Worm (Caenorhabditis elegans) whole organism, late embryonic: ENCODE measurements around the gene T05A8.7.

Experiments used
- C38D4.7 ChIP-seq: fragments of 200-800 bp; sonication (Bioruptor generic); optimal IDR thresholded peaks from 2 replicates; lab custom pipeline; 2018; ENCODE audit warnings: mild to moderate bottlenecking, missing genetic modification characterization, moderate library complexity, missing compliant biosample characterization
- K09A11.1 ChIP-seq: sonication (generic microtip); optimal IDR thresholded peaks from 2 replicates; lab custom pipeline; 2017; ENCODE audit warnings: antibody characterized with exemption, mild to moderate bottlenecking, missing genetic modification characterization, missing compliant biosample characterization; ENCODE audit not compliant: insufficient read depth
- ama-1 ChIP-seq: fragments of 150-350 bp; optimal IDR thresholded peaks from 2 replicates; lab custom pipeline; 2014
- ceh-19 ChIP-seq: fragments of 200-800 bp; sonication (Bioruptor generic); optimal IDR thresholded peaks from 2 replicates; lab custom pipeline; 2018; ENCODE audit warnings: mild to moderate bottlenecking, missing genetic modification characterization, missing compliant biosample characterization
- ceh-2 ChIP-seq: sonication (generic microtip); optimal IDR thresholded peaks from 2 replicates; lab custom pipeline; 2016; ENCODE audit warnings: missing genotype, missing genetic modification characterization, missing compliant biosample characterization
- ceh-34 ChIP-seq: sonication (generic microtip); optimal IDR thresholded peaks from 2 replicates; lab custom pipeline; 2016; ENCODE audit warnings: mild to moderate bottlenecking, missing genetic modification characterization, missing compliant biosample characterization
- ceh-45 ChIP-seq: fragments of 200-800 bp; sonication (Bioruptor generic); IDR thresholded peaks from 2 replicates; pipeline ENCODE4 v1.3.6; 2022; ENCODE audit warnings: missing genetic modification reagents, missing genetic modification characterization, missing compliant biosample characterization
- ceh-6 ChIP-seq: fragments of 200-800 bp; sonication (Bioruptor generic); optimal IDR thresholded peaks from 2 replicates; lab custom pipeline; 2018; ENCODE audit warnings: mild to moderate bottlenecking, missing genetic modification characterization, missing compliant biosample characterization
- ceh-9 ChIP-seq: sonication (generic microtip); optimal IDR thresholded peaks from 2 replicates; lab custom pipeline; 2016; ENCODE audit warnings: mild to moderate bottlenecking, missing genetic modification characterization, inconsistent platforms, missing compliant biosample characterization
- elt-2 ChIP-seq: sonication (generic microtip); optimal IDR thresholded peaks from 2 replicates; lab custom pipeline; 2016; ENCODE audit warnings: missing genetic modification reagents, missing genetic modification characterization, missing compliant biosample characterization
- fax-1 ChIP-seq: sonication (generic microtip); optimal IDR thresholded peaks from 2 replicates; lab custom pipeline; 2016; ENCODE audit warnings: missing genotype, missing genetic modification characterization, missing compliant biosample characterization
- fkh-6 ChIP-seq: sonication (generic microtip); optimal IDR thresholded peaks from 2 replicates; lab custom pipeline; 2016; ENCODE audit warnings: missing genetic modification characterization, missing compliant biosample characterization
- hlh-30 ChIP-seq: sonication (generic microtip); optimal IDR thresholded peaks from 2 replicates; lab custom pipeline; 2017; ENCODE audit warnings: antibody characterized with exemption, missing genetic modification characterization, missing compliant biosample characterization; ENCODE audit not compliant: insufficient read depth
- hlh-8 ChIP-seq: sonication (generic microtip); optimal IDR thresholded peaks from 2 replicates; lab custom pipeline; 2016; ENCODE audit warnings: missing genotype, missing genetic modification characterization, missing compliant biosample characterization
- lim-6 ChIP-seq: sonication (generic microtip); optimal IDR thresholded peaks from 2 replicates; lab custom pipeline; 2016; ENCODE audit warnings: missing genetic modification characterization, missing compliant biosample characterization
- mec-3 ChIP-seq: sonication (generic microtip); optimal IDR thresholded peaks from 2 replicates; lab custom pipeline; 2016; ENCODE audit warnings: borderline replicate concordance, missing genetic modification characterization, missing compliant biosample characterization
- odd-2 ChIP-seq: sonication (generic microtip); optimal IDR thresholded peaks from 2 replicates; lab custom pipeline; 2017; ENCODE audit warnings: antibody characterized with exemption, mild to moderate bottlenecking, missing genetic modification characterization, missing compliant biosample characterization
- pag-3 ChIP-seq: sonication (generic microtip); optimal IDR thresholded peaks from 2 replicates; lab custom pipeline; 2016; ENCODE audit warnings: missing compliant biosample characterization, missing genetic modification characterization, borderline replicate concordance
- pat-9 ChIP-seq: fragments of 200-800 bp; sonication (Bioruptor generic); optimal IDR thresholded peaks from 2 replicates; lab custom pipeline; 2018; ENCODE audit warnings: mild to moderate bottlenecking, missing genetic modification characterization, moderate library complexity, missing compliant biosample characterization
- pax-1 ChIP-seq: fragments of 150-350 bp; optimal IDR thresholded peaks from 2 replicates; lab custom pipeline; 2014; ENCODE audit warnings: missing biosample characterization, missing genetic modification characterization
- pha-4 ChIP-seq: fragments of 150-350 bp; optimal IDR thresholded peaks from 2 replicates; lab custom pipeline; 2018; ENCODE audit warnings: missing biosample characterization, missing genetic modification reagents, missing genetic modification characterization
- pros-1 ChIP-seq: fragments of 150-350 bp; optimal IDR thresholded peaks from 2 replicates; lab custom pipeline; 2014; ENCODE audit warnings: missing biosample characterization, missing genetic modification reagents, missing genetic modification characterization
- ref-2 ChIP-seq: sonication (generic microtip); optimal IDR thresholded peaks from 2 replicates; lab custom pipeline; 2016; ENCODE audit warnings: missing genetic modification characterization, missing compliant biosample characterization
- rnt-1 ChIP-seq: sonication (generic microtip); optimal IDR thresholded peaks from 2 replicates; lab custom pipeline; 2016; ENCODE audit warnings: missing genetic modification characterization, missing compliant biosample characterization
- sox-4 ChIP-seq: sonication (generic microtip); optimal IDR thresholded peaks from 2 replicates; lab custom pipeline; 2017; ENCODE audit warnings: mild to moderate bottlenecking, missing genetic modification characterization, inconsistent platforms, missing compliant biosample characterization
- syd-9 ChIP-seq: sonication (generic microtip); optimal IDR thresholded peaks from 2 replicates; lab custom pipeline; 2016; ENCODE audit warnings: mild to moderate bottlenecking, missing genetic modification characterization, moderate library complexity, missing compliant biosample characterization
- ttx-3 ChIP-seq: sonication (generic microtip); optimal IDR thresholded peaks from 2 replicates; lab custom pipeline; 2016; ENCODE audit warnings: missing genetic modification reagents, missing genetic modification characterization, missing compliant biosample characterization
- unc-3 ChIP-seq, 2 experiments: fragments of 200-800 bp in 1 of 2; sonication (Bioruptor generic) in 1 of 2; sonication (generic microtip) in 1 of 2; conservative IDR thresholded peaks in 1 of 2; optimal IDR thresholded peaks in 1 of 2; 2 replicates each; pipeline versions ENCODE4 v1.3.6 to Lab custom; 2016 to 2022; ENCODE audit warnings: missing compliant biosample characterization in 2 of 2, missing genetic modification characterization in 2 of 2, missing genetic modification reagents in 1 of 2
- unc-42 ChIP-seq: sonication (generic microtip); optimal IDR thresholded peaks from 2 replicates; lab custom pipeline; 2016; ENCODE audit warnings: missing genotype, missing genetic modification characterization, missing compliant biosample characterization
- zip-5 ChIP-seq: sonication (generic microtip); optimal IDR thresholded peaks from 2 replicates; lab custom pipeline; 2016; ENCODE audit warnings: missing genetic modification characterization, missing compliant biosample characterization
- ztf-16 ChIP-seq: sonication (generic microtip); optimal IDR thresholded peaks from 2 replicates; lab custom pipeline; 2017; ENCODE audit warnings: missing genetic modification characterization, missing compliant biosample characterization

Gene T05A8.7

DNA sequence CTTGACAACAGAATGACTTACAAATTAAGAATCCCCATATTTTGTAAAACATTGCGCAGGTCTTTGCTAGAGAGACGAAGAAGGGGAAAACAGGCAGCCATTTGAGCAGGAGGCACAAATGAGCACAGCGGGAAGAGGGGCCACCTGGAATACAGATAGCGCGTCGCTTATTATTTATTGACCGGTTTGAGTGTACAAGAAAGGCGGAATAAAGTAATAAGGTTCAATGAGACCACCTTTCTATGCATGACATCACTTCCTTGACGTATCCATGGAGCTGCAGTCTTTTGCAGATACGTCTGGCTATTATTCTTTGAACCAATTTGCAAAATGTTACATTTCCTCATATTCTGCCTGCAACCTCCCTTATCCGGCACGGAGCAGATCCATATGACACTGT lies 32.8 kb upstream of the T05A8.7 start, which contains the start of gene fbxb-111:
Gene fbxb-111, minus strand, starts transcription at position 101 of the 400 bp plus-strand sequence.
- TF ChIP-seq C38D4.7 (no peak), ttx-3 (no peak), ceh-2 (no peak), pha-4 (tag; lab: Kevin White, UChicago) (no peak), ref-2 (tag; lab: Kevin White, UChicago) (peak; percentile 20)

DNA sequence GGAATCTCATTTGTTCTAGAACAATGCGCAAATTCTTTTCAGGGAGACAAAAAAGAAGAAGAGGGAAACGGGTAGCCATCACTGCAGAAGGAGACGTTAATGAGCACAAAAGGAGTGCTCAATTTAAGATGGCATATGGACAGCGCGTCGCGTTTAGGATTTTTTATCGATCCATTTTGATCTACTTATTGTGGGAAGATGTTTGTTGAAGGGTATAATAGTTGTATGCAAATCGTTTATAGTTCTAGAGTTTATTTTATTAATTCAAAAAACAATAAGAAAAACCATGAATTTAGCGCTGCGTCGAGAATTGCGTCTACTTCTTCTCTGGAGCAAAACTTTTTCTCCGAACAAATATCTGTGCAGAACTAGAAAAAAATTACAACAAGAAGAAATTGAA lies 31.4 kb upstream of the T05A8.7 start, which contains the start of gene sdz-9:
Gene sdz-9, minus strand, starts transcription at position 101 of the 400 bp plus-strand sequence.
- TF ChIP-seq ceh-34 = no peak
- TF ChIP-seq, all 69 proteins: peak for 0

DNA sequence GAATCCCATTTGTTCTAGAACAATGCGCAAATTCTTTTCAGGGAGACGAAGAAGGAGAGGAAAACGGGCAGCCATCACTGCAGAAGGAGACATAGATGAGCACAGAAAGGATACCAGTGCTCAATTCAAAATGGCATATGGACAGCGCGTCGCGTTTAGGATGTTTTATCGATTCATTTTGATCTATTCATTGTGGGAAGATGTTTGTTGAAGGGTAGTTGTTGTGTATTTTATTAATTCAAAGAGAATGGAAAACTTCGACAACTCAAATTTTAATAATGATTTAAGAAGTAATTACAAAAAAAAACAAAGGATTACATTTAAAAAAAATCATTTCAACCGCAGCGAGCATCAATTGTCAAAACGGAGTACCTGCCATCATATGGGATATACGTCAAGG lies 30.0 kb upstream of the T05A8.7 start, which contains the start of gene sdz-10:
Gene sdz-10, minus strand, starts transcription at position 101 of the 400 bp plus-strand sequence.
- no peak for TF ChIP-seq mec-3 (tag; lab: Kevin White, UChicago)
- no peak for TF ChIP-seq pag-3 (tag; lab: Kevin White, UChicago)
- no peak for TF ChIP-seq hlh-30 (tag; lab: Kevin White, UChicago)
- no peak for TF ChIP-seq odd-2 (tag; lab: Kevin White, UChicago)
- TF ChIP-seq pha-4 (tag; lab: Kevin White, UChicago) = no peak
- TF ChIP-seq fax-1 (tag; lab: Kevin White, UChicago) = no peak
- TF ChIP-seq pax-1 = no peak
- no peak for TF ChIP-seq ttx-3
- no peak for TF ChIP-seq hlh-8

DNA sequence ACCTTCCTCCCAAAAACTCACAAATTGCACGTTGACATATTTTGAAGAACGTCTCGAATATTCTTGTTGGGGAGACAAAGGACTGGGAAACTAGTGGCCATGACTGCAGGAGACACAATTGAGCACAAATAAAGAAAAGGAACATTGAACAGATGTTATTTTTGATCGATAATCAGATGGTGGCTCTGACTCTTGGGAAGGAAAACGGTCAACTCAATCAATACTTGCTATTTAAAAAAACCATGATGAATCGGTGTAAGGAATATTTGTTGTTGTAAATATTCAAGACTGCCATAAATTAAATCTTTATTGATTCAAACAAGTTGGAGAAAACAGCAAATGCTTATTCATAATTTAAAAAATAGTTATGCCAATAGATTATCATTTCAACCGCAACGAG lies 28.6 kb upstream of the T05A8.7 start, which contains the start of gene fbxb-105:
Gene fbxb-105, minus strand, starts transcription at position 101 of the 400 bp plus-strand sequence.
- TF ChIP-seq pros-1 (tag; lab: Kevin White, UChicago) = no peak
- no peak for TF ChIP-seq rnt-1 (tag; lab: Kevin White, UChicago)
- no peak for TF ChIP-seq K09A11.1 (tag; lab: Kevin White, UChicago)
- no peak for TF ChIP-seq pax-1
- TF ChIP-seq ceh-19 (GFP tag; lab: Kevin White, UChicago) = no peak
- no peak for TF ChIP-seq pha-4 (tag; lab: Kevin White, UChicago)
- no peak for TF ChIP-seq zip-5
- TF ChIP-seq C38D4.7 = no peak
- no peak for TF ChIP-seq ceh-45
- TF ChIP-seq unc-42 (tag; lab: Kevin White, UChicago) = no peak
- TF ChIP-seq lim-6 = no peak

DNA sequence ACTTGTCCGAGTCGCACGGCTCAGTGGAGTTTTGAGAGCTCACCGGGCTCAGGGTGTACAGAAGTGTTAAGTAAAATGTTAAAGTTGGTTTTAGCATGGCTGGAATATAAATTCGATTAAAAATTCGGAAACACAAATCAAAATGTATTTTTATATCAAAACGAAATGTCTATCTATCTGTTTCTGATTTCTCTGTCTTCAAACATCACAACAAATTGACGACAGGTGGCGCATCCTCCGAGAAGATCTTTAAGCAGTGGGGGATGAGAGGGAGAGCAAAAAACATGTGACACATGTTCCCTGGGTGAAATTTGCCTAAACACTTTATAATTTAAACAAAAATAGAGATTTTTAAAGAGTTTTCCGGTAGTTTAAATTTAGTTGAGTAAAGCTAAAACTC lies 26.9 kb upstream of the T05A8.7 start, which contains the start of gene F08D12.7:
Gene F08D12.7, minus strand, starts transcription at position 101 of the 400 bp plus-strand sequence.
- TF ChIP-seq unc-3 (GFP tag; conservative IDR thresholded peaks at IDR 0.05; lab: Robert Waterston, UW) = no peak
- TF ChIP-seq unc-3 (tag; optimal IDR thresholded peaks at IDR 0.05; lab: Kevin White, UChicago) = no peak
- TF ChIP-seq mec-3 (tag; lab: Kevin White, UChicago) = no peak
- TF ChIP-seq fkh-6 = no peak
- TF ChIP-seq pros-1 (tag; lab: Kevin White, UChicago) = no peak
- no peak for TF ChIP-seq ceh-6 (GFP tag; lab: Kevin White, UChicago)
- no peak for TF ChIP-seq ceh-34
- TF ChIP-seq elt-2 (tag; lab: Kevin White, UChicago) = no peak
- no peak for TF ChIP-seq ama-1 (lab: Kevin White, UChicago)
- TF ChIP-seq pat-9 = no peak
- TF ChIP-seq lim-6 = no peak
- TF ChIP-seq syd-9 (tag; lab: Kevin White, UChicago) = no peak
- no peak for TF ChIP-seq C38D4.7
- no peak for TF ChIP-seq rnt-1 (tag; lab: Kevin White, UChicago)
- no peak for TF ChIP-seq ztf-16
- TF ChIP-seq sox-4 = no peak
- TF ChIP-seq pag-3 (tag; lab: Kevin White, UChicago) = no peak

DNA sequence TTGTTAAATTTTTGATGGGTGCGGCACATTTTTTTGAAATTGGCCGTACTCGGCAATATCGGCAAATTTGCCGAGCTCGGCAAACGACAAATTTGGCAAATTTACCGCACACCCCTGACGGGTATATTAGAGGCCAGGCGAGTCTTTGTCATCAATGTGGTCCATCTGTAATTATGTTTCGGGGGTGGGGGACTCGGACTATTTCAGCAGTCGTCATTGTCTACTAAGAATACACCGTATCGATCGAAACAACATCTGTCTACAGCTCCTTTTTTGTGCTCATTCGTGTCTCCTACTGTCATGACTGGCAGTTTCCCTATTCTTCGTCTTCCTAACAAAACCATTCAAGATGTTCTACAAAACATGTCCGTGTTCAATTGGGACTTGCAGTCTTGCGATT lies 24.2 kb upstream of the T05A8.7 start, which contains the start of gene F08D12.15:
Gene F08D12.15, plus strand, starts transcription at position 301 of the 400 bp plus-strand sequence.
- TF ChIP-seq ceh-2 = no peak
- TF ChIP-seq ceh-9 (tag; lab: Kevin White, UChicago) = no peak
- no peak for TF ChIP-seq K09A11.1 (tag; lab: Kevin White, UChicago)
- TF ChIP-seq hlh-30 (tag; lab: Kevin White, UChicago) = no peak
